Worm (Caenorhabditis elegans) whole organism, dauer: ENCODE measurements around the gene T15B7.15.

Experiments
- unc-62 ChIP-seq: sonication (generic microtip); optimal IDR thresholded peaks from 2 replicates; lab custom pipeline; 2017; ENCODE audit warnings: missing biosample characterization, missing genetic modification reagents, missing genetic modification characterization

Gene T15B7.15

DNA sequence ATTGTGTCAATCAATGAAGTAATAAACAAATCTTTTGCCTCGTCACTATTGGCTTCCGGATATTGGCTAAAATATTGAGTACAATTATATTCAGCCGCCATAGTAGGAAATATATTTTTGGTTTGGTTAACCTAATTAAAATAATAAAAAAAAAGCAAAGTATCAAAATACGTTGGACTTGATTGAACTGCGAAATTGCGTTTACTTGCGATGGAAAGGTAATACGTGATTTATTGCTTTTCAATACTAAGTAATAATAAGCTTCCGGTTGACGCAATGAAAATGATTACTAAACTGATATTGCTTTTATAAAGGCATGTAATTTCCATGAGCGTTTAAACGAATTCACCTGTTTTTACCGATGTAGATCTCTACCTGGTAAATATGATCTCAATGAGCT lies 38.9 kb downstream of the T15B7.15 start, which contains the start of gene dmsr-9:
dmsr-9 (minus strand) TSS at position 101 of the 400 bp plus-strand sequence.
- TF ChIP-seq unc-62 (GFP tag; lab: Kevin White, UChicago), result no peak

DNA sequence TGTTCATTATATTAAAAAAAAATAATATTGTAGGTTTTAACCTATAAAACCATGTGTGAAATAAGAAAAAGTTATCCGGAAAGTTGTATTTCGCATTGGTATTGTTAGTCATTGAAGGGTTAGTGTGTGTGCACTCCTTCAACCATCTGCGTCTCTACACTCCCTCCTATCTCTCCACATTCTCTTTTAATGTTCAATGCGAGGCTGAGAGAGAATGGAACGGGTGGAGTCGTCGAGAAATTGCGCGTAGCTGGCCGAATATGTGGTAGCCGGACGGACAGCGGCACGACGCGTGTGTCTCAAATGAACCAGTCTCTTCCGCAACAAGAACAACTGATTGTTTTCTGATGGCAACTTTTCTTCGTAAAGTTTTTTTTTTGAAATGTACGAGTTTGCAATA lies 41.6 kb downstream of the T15B7.15 start:
- TF ChIP-seq unc-62 (GFP tag; lab: Kevin White, UChicago), result no peak

ce11 chrV:6796264-6796663 lies 42.2 kb downstream of the T15B7.15 start:
- no peak for TF ChIP-seq unc-62 (GFP tag; lab: Kevin White, UChicago)

ce11 chrV:6793744-6794239 lies 44.7 kb downstream of the T15B7.15 start, which contains the start of gene ZC404.1:
Gene ZC404.1 (plus strand): TSS chrV:6794189.
- TF ChIP-seq unc-62 (GFP tag; lab: Kevin White, UChicago), result no peak

ce11 chrV:6792973-6793372 lies 45.5 kb downstream of the T15B7.15 start:
- TF ChIP-seq unc-62 (GFP tag; lab: Kevin White, UChicago), result no peak

- TF ChIP-seq unc-62 (GFP tag; lab: Kevin White, UChicago), result no peak
Measured at ce11 chrV:6792565-6792964, 45.9 kb downstream of the T15B7.15 start, which contains the start of gene gck-2. Gene gck-2 (minus strand): TSS chrV:6792665.

ce11 chrV:6787906-6788430 lies 50.5 kb downstream of the T15B7.15 start, which contains the start of gene ZC404.2:
Gene ZC404.2 (plus strand): TSS chrV:6787952.
- TF ChIP-seq unc-62 (GFP tag; lab: Kevin White, UChicago), result no peak
